Worm (Caenorhabditis elegans): ENCODE measurements around the gene unc-104.
A peak's percentile ranks its signal among the peaks of the same experiment; 100 is the strongest.

The unc-104 gene

DNA sequence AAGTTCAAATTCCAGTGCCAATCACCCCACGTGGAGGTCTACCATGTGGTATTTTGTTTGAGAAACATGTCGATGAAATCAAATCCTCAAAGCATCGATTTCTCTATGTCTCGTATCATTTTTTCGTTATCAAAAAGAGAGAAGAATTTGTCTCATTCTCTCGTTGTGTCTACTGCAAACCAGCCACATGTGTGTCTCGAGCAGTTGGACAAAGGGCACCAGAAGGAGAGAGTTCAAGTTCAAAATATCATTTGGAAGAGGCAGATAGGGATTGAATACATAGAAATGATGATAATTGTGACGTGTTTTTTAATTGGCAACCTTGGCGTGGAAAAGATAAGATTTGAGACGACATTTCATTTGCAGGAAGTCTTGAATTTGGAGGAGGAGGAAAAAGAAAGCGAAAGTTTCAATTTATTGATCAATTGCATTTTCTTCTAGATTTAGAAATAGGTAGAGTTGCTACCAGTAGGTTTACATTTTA is 64.5 kb downstream of the unc-104 start (continued):
- TF ChIP-seq tbx-2 (tag; optimal IDR thresholded peaks at IDR 0.05) (peak; percentile 70), mep-1 (tag; optimal IDR thresholded peaks at IDR 0.05) (peak; percentile 39), ceh-90 (tag; optimal IDR thresholded peaks at IDR 0.05) (no peak), fkh-4 (tag; optimal IDR thresholded peaks at IDR 0.05; ENCODE audit: borderline replicate concordance) (no peak), unc-30 (tag; optimal IDR thresholded peaks at IDR 0.05) (no peak), lin-35 (GFP tag; optimal IDR thresholded peaks at IDR 0.05) (peak in 1 of 2 experiments; percentile 59), sox-4 (tag; optimal IDR thresholded peaks at IDR 0.05) (no peak), elt-3 (tag; optimal IDR thresholded peaks at IDR 0.05) (peak in 3 of 6 experiments; percentile 53 to 79 (median 72)), nhr-90 (tag; optimal IDR thresholded peaks at IDR 0.05; ENCODE audit: poor library complexity) (peak; percentile 61), jun-1 (tag; optimal IDR thresholded peaks at IDR 0.05) (no peak), pag-3 (tag; optimal IDR thresholded peaks at IDR 0.05; ENCODE audit: borderline replicate concordance, insufficient read depth) (peak; percentile 5), hlh-4 (tag; optimal IDR thresholded peaks at IDR 0.05) (no peak), ceh-63 (GFP tag; optimal IDR thresholded peaks at IDR 0.05) (no peak), nhr-85 (tag) (peak; percentile 94), C16A3.4 (tag; optimal IDR thresholded peaks at IDR 0.05) (peak; percentile 18), C34B4.2 (tag; optimal IDR thresholded peaks at IDR 0.05) (no peak), lin-15B (tag; optimal IDR thresholded peaks at IDR 0.05) (no peak), Y116A8C.19 (tag; optimal IDR thresholded peaks at IDR 0.05; ENCODE audit: borderline replicate concordance) (no peak), grh-1 (GFP tag; IDR thresholded peaks at IDR 0.05) (peak; percentile 46), C04F5.9 (tag; optimal IDR thresholded peaks at IDR 0.05) (no peak), vab-15 (tag; optimal IDR thresholded peaks at IDR 0.05) (no peak), xbp-1 (tag; optimal IDR thresholded peaks at IDR 0.05) (no peak), mab-9 (GFP tag; IDR thresholded peaks at IDR 0.05) (no peak), F16B12.6 (tag; optimal IDR thresholded peaks at IDR 0.05) (no peak), sup-37 (GFP tag; optimal IDR thresholded peaks at IDR 0.05) (no peak), lin-14 (GFP tag; optimal IDR thresholded peaks at IDR 0.05) (peak; percentile 88), ztf-4 (tag; optimal IDR thresholded peaks at IDR 0.05) (peak; percentile 30), ces-1 (GFP tag; optimal IDR thresholded peaks at IDR 0.05) (no peak), nhr-237 (tag; optimal IDR thresholded peaks at IDR 0.05) (no peak), nhr-84 (tag; optimal IDR thresholded peaks at IDR 0.05) (no peak), egl-13 (tag; optimal IDR thresholded peaks at IDR 0.05) (no peak), nhr-47 (tag; optimal IDR thresholded peaks at IDR 0.05) (peak; percentile 18), unc-86 (tag; optimal IDR thresholded peaks at IDR 0.05) (no peak), skn-1 (tag; optimal IDR thresholded peaks at IDR 0.05) (peak; percentile 57), nhr-11 (tag; optimal IDR thresholded peaks at IDR 0.05) (no peak), pqm-1 (tag; optimal IDR thresholded peaks at IDR 0.05) (no peak), ets-5 (GFP tag; IDR thresholded peaks at IDR 0.05) (no peak), ceh-88 (GFP tag; IDR thresholded peaks at IDR 0.05) (no peak), unc-62 (GFP tag; optimal IDR thresholded peaks at IDR 0.05) (no peak), rnt-1 (tag; optimal IDR thresholded peaks at IDR 0.05) (peak; percentile 64), ceh-82 (tag; optimal IDR thresholded peaks at IDR 0.05) (no peak), elt-2 (tag; optimal IDR thresholded peaks at IDR 0.05) (peak; percentile 83), nhr-12 (tag; optimal IDR thresholded peaks at IDR 0.05) (no peak), fkh-10 (GFP tag; optimal IDR thresholded peaks at IDR 0.05) (no peak), fkh-8 (tag; optimal IDR thresholded peaks at IDR 0.05) (no peak), snu-23 (GFP tag; optimal IDR thresholded peaks at IDR 0.05) (peak; percentile 69), unc-98 (GFP tag; IDR thresholded peaks at IDR 0.05) (no peak), nhr-77 (tag; optimal IDR thresholded peaks at IDR 0.05) (no peak), efl-3 (GFP tag; optimal IDR thresholded peaks at IDR 0.05) (no peak), lin-39 (tag; optimal IDR thresholded peaks at IDR 0.05) (no peak), lir-3 (tag; optimal IDR thresholded peaks at IDR 0.05; ENCODE audit: poor library complexity) (peak; percentile 37), alr-1 (tag; optimal IDR thresholded peaks at IDR 0.05; ENCODE audit: borderline replicate concordance) (no peak), blmp-1 (tag; optimal IDR thresholded peaks at IDR 0.05) (peak; percentile 62)
